Worm (Caenorhabditis elegans) whole organism, L4 larva: ENCODE measurements around the gene Y22D7AL.1.
A peak's percentile ranks its signal among the peaks of the same experiment; 100 is the strongest.

Experiments used
- D1046.2 ChIP-seq: fragments of 200-800 bp; sonication (Bioruptor generic); IDR thresholded peaks from 2 replicates; pipeline ENCODE4 v1.3.6; 2022; ENCODE audit warnings: missing genetic modification characterization, missing compliant biosample characterization
- F10B5.3 ChIP-seq: sonication (generic microtip); optimal IDR thresholded peaks from 2 replicates; lab custom pipeline; 2016; ENCODE audit warnings: mild to moderate bottlenecking, missing genetic modification characterization, missing compliant biosample characterization
- F44E2.7 ChIP-seq: fragments of 200-800 bp; sonication (Bioruptor generic); IDR thresholded peaks from 2 replicates; pipeline ENCODE4 v2.1.2; 2022; ENCODE audit warnings: missing genetic modification characterization, missing compliant biosample characterization
- T20F7.1 ChIP-seq: fragments of 200-800 bp; sonication (Bioruptor generic); optimal IDR thresholded peaks from 2 replicates; lab custom pipeline; 2018; ENCODE audit warnings: mild to moderate bottlenecking, missing genetic modification characterization, missing compliant biosample characterization
- T26A8.4 ChIP-seq: fragments of 200-800 bp; sonication (Bioruptor generic); IDR thresholded peaks from 2 replicates; pipeline ENCODE4 v1.3.6; 2022; ENCODE audit warnings: missing genetic modification characterization, missing compliant biosample characterization
- Y105C5A.15 ChIP-seq: fragments of 200-800 bp; sonication (Bioruptor generic); IDR thresholded peaks from 2 replicates; pipeline ENCODE4 v1.3.6; 2022; ENCODE audit warnings: missing genetic modification characterization, missing compliant biosample characterization
- Y75B8A.6 ChIP-seq: fragments of 200-800 bp; sonication (Bioruptor generic); IDR thresholded peaks from 2 replicates; pipeline ENCODE4 v1.3.6; 2022; ENCODE audit warnings: missing genetic modification reagents, missing genetic modification characterization, missing compliant biosample characterization
- ZK546.5 ChIP-seq, 2 experiments: sonication (generic microtip); optimal IDR thresholded peaks; 2 replicates each; lab custom pipeline; 2017; ENCODE audit warnings: missing biosample characterization in 2 of 2, missing genetic modification characterization in 2 of 2
- aly-2 ChIP-seq: sonication (generic microtip); optimal IDR thresholded peaks from 2 replicates; lab custom pipeline; 2018; ENCODE audit warnings: missing biosample characterization, missing genetic modification characterization
- arid-1 ChIP-seq: fragments of 200-800 bp; sonication (Bioruptor generic); conservative IDR thresholded peaks from 2 replicates; pipeline ENCODE4 v1.3.6; 2022; ENCODE audit warnings: missing genetic modification reagents, missing genetic modification characterization, missing compliant biosample characterization
- ceh-32 ChIP-seq: sonication (generic microtip); optimal IDR thresholded peaks from 2 replicates; lab custom pipeline; 2016; ENCODE audit warnings: mild to moderate bottlenecking, missing genetic modification characterization, missing compliant biosample characterization; ENCODE audit not compliant: poor library complexity
- cey-2 ChIP-seq: sonication (generic microtip); optimal IDR thresholded peaks from 3 replicates; lab custom pipeline; 2017; ENCODE audit warnings: missing genetic modification characterization, mild to moderate bottlenecking, missing compliant biosample characterization, antibody characterized with exemption, borderline replicate concordance; ENCODE audit not compliant: insufficient read depth
- daf-16 ChIP-seq, 3 experiments: sonication (generic microtip); optimal IDR thresholded peaks; 2 replicates each; lab custom pipeline; 2016 to 2017; ENCODE audit warnings: missing genetic modification characterization in 3 of 3, missing genetic modification reagents in 3 of 3, mild to moderate bottlenecking in 2 of 3, missing compliant biosample characterization in 2 of 3, missing biosample characterization in 1 of 3, moderate library complexity in 1 of 3
- dmd-8 ChIP-seq: fragments of 200-800 bp; sonication (Bioruptor generic); IDR thresholded peaks from 2 replicates; pipeline ENCODE4 v1.3.6; 2022; ENCODE audit warnings: missing genetic modification characterization, missing compliant biosample characterization
- dve-1 ChIP-seq: sonication (generic microtip); optimal IDR thresholded peaks from 2 replicates; lab custom pipeline; 2017; ENCODE audit warnings: antibody characterized with exemption, mild to moderate bottlenecking, missing genetic modification characterization, missing compliant biosample characterization; ENCODE audit not compliant: insufficient read depth
- egl-27 ChIP-seq: sonication (generic microtip); optimal IDR thresholded peaks from 3 replicates; lab custom pipeline; 2017; ENCODE audit warnings: missing biosample characterization, missing genetic modification reagents, missing genetic modification characterization
- egl-43 ChIP-seq: fragments of 200-800 bp; sonication (Bioruptor generic); IDR thresholded peaks from 2 replicates; pipeline ENCODE4 v1.3.6; 2022; ENCODE audit warnings: missing genetic modification reagents, missing genetic modification characterization, missing compliant biosample characterization
- fos-1 ChIP-seq: fragments of 150-350 bp; optimal IDR thresholded peaks from 2 replicates; lab custom pipeline; 2014; ENCODE audit warnings: missing biosample characterization, missing genetic modification characterization
- hif-1 ChIP-seq, 2 experiments: sonication (generic microtip); optimal IDR thresholded peaks; 2 replicates each; lab custom pipeline; 2016 to 2017; ENCODE audit warnings: missing compliant biosample characterization in 2 of 2, missing genetic modification characterization in 2 of 2, missing genetic modification reagents in 2 of 2, missing genotype in 2 of 2, mild to moderate bottlenecking in 1 of 2
- hlh-30 ChIP-seq: sonication (generic microtip); optimal IDR thresholded peaks from 2 replicates; lab custom pipeline; 2017; ENCODE audit warnings: antibody characterized with exemption, mild to moderate bottlenecking, missing genetic modification characterization, missing compliant biosample characterization; ENCODE audit not compliant: insufficient read depth
- lin-38 ChIP-seq: fragments of 200-800 bp; sonication (Bioruptor generic); IDR thresholded peaks from 2 replicates; pipeline ENCODE4 v1.3.6; 2022; ENCODE audit warnings: missing genetic modification reagents, missing genetic modification characterization, missing compliant biosample characterization
- lir-3 ChIP-seq: sonication (generic microtip); optimal IDR thresholded peaks from 2 replicates; lab custom pipeline; 2016; ENCODE audit warnings: mild to moderate bottlenecking, missing genetic modification characterization, missing compliant biosample characterization
- mes-2 ChIP-seq: sonication (generic microtip); optimal IDR thresholded peaks from 2 replicates; lab custom pipeline; 2016; ENCODE audit warnings: missing genotype, mild to moderate bottlenecking, missing genetic modification characterization, missing compliant biosample characterization; ENCODE audit not compliant: poor library complexity, severe bottlenecking
- mxl-2 ChIP-seq: fragments of 200-800 bp; sonication (Bioruptor generic); conservative IDR thresholded peaks from 2 replicates; pipeline ENCODE4 v1.3.6; 2022; ENCODE audit warnings: missing genetic modification reagents, missing genetic modification characterization, missing compliant biosample characterization
- mxl-3 ChIP-seq: fragments of 200-800 bp; sonication (Bioruptor generic); optimal IDR thresholded peaks from 2 replicates; lab custom pipeline; 2018; ENCODE audit warnings: mild to moderate bottlenecking, missing genetic modification characterization, missing compliant biosample characterization
- nhr-10 ChIP-seq: fragments of 150-350 bp; optimal IDR thresholded peaks from 2 replicates; lab custom pipeline; 2014; ENCODE audit warnings: missing biosample characterization, missing genetic modification characterization
- nhr-11 ChIP-seq: fragments of 150-350 bp; optimal IDR thresholded peaks from 2 replicates; lab custom pipeline; 2014; ENCODE audit warnings: missing biosample characterization, missing genetic modification characterization
- nhr-111 ChIP-seq: fragments of 200-800 bp; sonication (Bioruptor generic); optimal IDR thresholded peaks from 2 replicates; lab custom pipeline; 2018; ENCODE audit warnings: mild to moderate bottlenecking, missing genetic modification characterization, missing compliant biosample characterization
- nhr-237 ChIP-seq: sonication (generic microtip); optimal IDR thresholded peaks from 2 replicates; lab custom pipeline; 2017; ENCODE audit warnings: missing biosample characterization, missing genetic modification characterization
- nhr-42 ChIP-seq: fragments of 200-800 bp; sonication (Bioruptor generic); IDR thresholded peaks from 2 replicates; pipeline ENCODE4 v1.3.6; 2022; ENCODE audit warnings: missing genetic modification characterization, missing compliant biosample characterization
- nhr-48 ChIP-seq: sonication (generic microtip); optimal IDR thresholded peaks from 2 replicates; lab custom pipeline; 2016; ENCODE audit warnings: mild to moderate bottlenecking, missing genetic modification characterization, missing compliant biosample characterization
- nhr-6 ChIP-seq: fragments of 150-350 bp; optimal IDR thresholded peaks from 2 replicates; lab custom pipeline; 2014; ENCODE audit warnings: missing biosample characterization, missing genetic modification characterization
- pha-4 ChIP-seq, 2 experiments: fragments of 150-350 bp in 1 of 2; fragments of 200-800 bp in 1 of 2; sonication (Bioruptor generic) in 1 of 2; IDR thresholded peaks in 1 of 2; optimal IDR thresholded peaks in 1 of 2; 2 replicates each; pipeline versions ENCODE4 v1.3.6 to Lab custom; 2014 to 2022; ENCODE audit warnings: missing genetic modification characterization in 2 of 2, missing genetic modification reagents in 2 of 2, missing biosample characterization in 1 of 2, missing compliant biosample characterization in 1 of 2
- pqm-1 ChIP-seq: sonication (generic microtip); optimal IDR thresholded peaks from 2 replicates; lab custom pipeline; 2017; ENCODE audit warnings: missing biosample characterization, missing genetic modification characterization
- saeg-2 ChIP-seq: fragments of 200-800 bp; sonication (Bioruptor generic); IDR thresholded peaks from 2 replicates; pipeline ENCODE4 v1.3.6; 2022; ENCODE audit warnings: missing genetic modification reagents, missing genetic modification characterization, missing compliant biosample characterization
- sdz-12 ChIP-seq: fragments of 200-800 bp; sonication (Bioruptor generic); optimal IDR thresholded peaks from 2 replicates; lab custom pipeline; 2018; ENCODE audit warnings: mild to moderate bottlenecking, missing genetic modification characterization, missing compliant biosample characterization
- set-16 ChIP-seq: fragments of 200-800 bp; sonication (Bioruptor generic); IDR thresholded peaks from 2 replicates; pipeline ENCODE4 v1.3.6; 2022; ENCODE audit warnings: missing genetic modification reagents, missing genetic modification characterization, missing compliant biosample characterization
- spr-1 ChIP-seq: sonication (generic microtip); optimal IDR thresholded peaks from 2 replicates; lab custom pipeline; 2016; ENCODE audit warnings: mild to moderate bottlenecking, missing genetic modification characterization, missing compliant biosample characterization
- tag-97 ChIP-seq: fragments of 200-800 bp; sonication (Bioruptor generic); IDR thresholded peaks from 2 replicates; pipeline ENCODE4 v1.3.6; 2022; ENCODE audit warnings: missing genetic modification characterization, missing compliant biosample characterization
- unc-39 ChIP-seq: sonication (generic microtip); optimal IDR thresholded peaks from 2 replicates; lab custom pipeline; 2017; ENCODE audit warnings: missing biosample characterization, missing genetic modification characterization
- unc-62 ChIP-seq, 3 experiments: fragments of 150-350 bp in 1 of 3; sonication (generic microtip); optimal IDR thresholded peaks in 2 of 3; peaks in 1 of 3; 1 replicate in 1 of 3; 2 replicates in 2 of 3; lab custom pipeline; 2014 to 2017; ENCODE audit warnings: missing biosample characterization in 3 of 3, missing genetic modification characterization in 3 of 3, missing genetic modification reagents in 3 of 3, missing genotype in 1 of 3
- zip-11 ChIP-seq: fragments of 200-800 bp; sonication (Bioruptor generic); IDR thresholded peaks from 2 replicates; pipeline ENCODE4 v1.3.6; 2022; ENCODE audit warnings: missing genetic modification characterization, missing compliant biosample characterization

Gene Y22D7AL.1

DNA sequence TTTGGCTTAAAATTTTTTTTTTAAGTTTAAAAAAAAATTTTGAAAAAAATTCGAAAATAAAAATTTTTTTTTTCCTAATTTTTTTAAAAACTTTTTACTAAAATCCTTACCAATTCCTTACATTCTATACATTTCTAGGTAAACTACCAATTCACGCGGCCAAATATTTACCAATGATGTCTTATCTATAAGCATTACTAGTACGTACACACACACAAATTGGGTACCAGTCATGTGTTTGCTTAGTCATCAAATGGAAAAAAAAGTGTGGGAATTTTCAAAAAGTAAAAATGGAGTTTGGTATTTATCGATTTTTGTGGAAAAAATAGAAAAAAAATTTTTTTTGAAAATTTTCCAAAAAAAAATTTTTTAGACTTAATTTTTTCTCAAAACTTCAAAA, 24.3 kb downstream of the Y22D7AL.1 start, which contains the start of gene Y22D7AR.6:
Y22D7AR.6 (minus strand) TSS at position 134 of the 400 bp plus-strand sequence.
- no peak for TF ChIP-seq D1046.2
- TF ChIP-seq daf-16 (GFP tag; optimal IDR thresholded peaks at IDR 0.05; lab: Kevin White, UChicago) = no peak
- TF ChIP-seq daf-16 (tag; optimal IDR thresholded peaks at IDR 0.05; lab: Kevin White, UChicago) = peak; percentile 83
- TF ChIP-seq nhr-6 (tag; lab: Kevin White, UChicago) = peak; percentile 1
- no peak for TF ChIP-seq mxl-3 (GFP tag; lab: Kevin White, UChicago)
- TF ChIP-seq dve-1 (tag; lab: Kevin White, UChicago) = peak; percentile 43
- TF ChIP-seq hlh-30 (tag; lab: Kevin White, UChicago) = peak; percentile 34

- no peak for TF ChIP-seq zip-11 (GFP tag; lab: Robert Waterston, UW)
- TF ChIP-seq unc-62 (GFP tag; optimal IDR thresholded peaks at IDR 0.05 in 1 of 2; lab: Kevin White, UChicago) = peak in 1 of 2 experiments; percentile 55
- no peak for TF ChIP-seq unc-62 (tag; optimal IDR thresholded peaks at IDR 0.05; lab: Kevin White, UChicago)
- TF ChIP-seq, all 104 proteins: peak for 1
Measured at ce11 chrIII:1678671-1679070, 26.4 kb downstream of the Y22D7AL.1 start.

DNA sequence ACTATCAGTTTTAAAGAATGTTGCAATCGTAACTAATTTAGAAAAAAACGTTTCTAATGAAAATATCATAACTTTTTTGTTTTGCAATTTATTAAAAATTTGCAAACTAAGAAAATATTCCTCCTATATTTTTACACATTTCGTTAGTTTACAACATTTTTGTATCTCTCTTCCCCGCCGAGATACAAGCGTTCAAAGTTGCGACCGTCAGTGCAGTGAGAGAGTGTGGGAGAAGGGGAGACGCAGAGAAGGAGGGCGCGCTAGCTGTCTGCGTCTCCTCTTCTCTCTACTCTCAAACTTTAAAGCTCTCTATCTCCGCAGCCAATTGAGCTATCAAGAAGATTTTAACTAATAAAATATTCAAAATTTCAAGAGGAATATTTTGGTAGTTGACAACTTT, 28.1 kb downstream of the Y22D7AL.1 start:
- TF ChIP-seq Y105C5A.15 (GFP tag; lab: Robert Waterston, UW) (no peak), unc-62 (GFP tag; optimal IDR thresholded peaks at IDR 0.05 in 1 of 2; lab: Kevin White, UChicago) (peak in 1 of 2 experiments; percentile 62), unc-62 (tag; optimal IDR thresholded peaks at IDR 0.05; lab: Kevin White, UChicago) (no peak), egl-27 (no peak)

- no peak for TF ChIP-seq unc-39 (tag; lab: Kevin White, UChicago)
- no peak for TF ChIP-seq lir-3 (tag; lab: Kevin White, UChicago)
- TF ChIP-seq D1046.2 = no peak
- no peak for TF ChIP-seq hif-1 (tag; optimal IDR thresholded peaks at IDR 0.05; lab: Kevin White, UChicago)
- TF ChIP-seq fos-1 (tag; lab: Kevin White, UChicago) = no peak
- no peak for TF ChIP-seq nhr-237 (tag; lab: Kevin White, UChicago)
- no peak for TF ChIP-seq tag-97 (GFP tag; lab: Robert Waterston, UW)
- TF ChIP-seq cey-2 (tag; lab: Kevin White, UChicago) = no peak
- TF ChIP-seq F10B5.3 (tag; lab: Kevin White, UChicago) = no peak
- TF ChIP-seq mxl-3 (GFP tag; lab: Kevin White, UChicago) = peak; percentile 73
- TF ChIP-seq arid-1 (GFP tag; lab: Robert Waterston, UW) = no peak
- TF ChIP-seq nhr-6 (tag; lab: Kevin White, UChicago) = peak; percentile 68
- peak; percentile 53 for TF ChIP-seq nhr-11 (tag; lab: Kevin White, UChicago)
- TF ChIP-seq sdz-12 (GFP tag; lab: Kevin White, UChicago) = no peak
- TF ChIP-seq ZK546.5 (tag; optimal IDR thresholded peaks at IDR 0.05; lab: Kevin White, UChicago) = no peak
- TF ChIP-seq nhr-42 (GFP tag; lab: Robert Waterston, UW) = 0 out of 2 replicates have a peak, but pooled peaks have one; percentile 54
- no peak for TF ChIP-seq lin-38 (GFP tag; lab: Robert Waterston, UW)
- TF ChIP-seq Y75B8A.6 (GFP tag; lab: Robert Waterston, UW) = no peak
- TF ChIP-seq mes-2 (tag; lab: Kevin White, UChicago) = peak; percentile 62
- peak; percentile 83 for TF ChIP-seq pqm-1 (tag; lab: Kevin White, UChicago)
- TF ChIP-seq egl-43 (GFP tag; lab: Robert Waterston, UW) = no peak
- TF ChIP-seq pha-4 (GFP tag; IDR thresholded peaks at IDR 0.05; lab: Robert Waterston, UW) = no peak
- TF ChIP-seq pha-4 (tag; optimal IDR thresholded peaks at IDR 0.05; lab: Kevin White, UChicago) = no peak
- peak; percentile 34; the same call in 1 of the 2 replicates for TF ChIP-seq saeg-2 (GFP tag; lab: Robert Waterston, UW)
- no peak for TF ChIP-seq nhr-111 (GFP tag; lab: Kevin White, UChicago)
- TF ChIP-seq aly-2 (tag; lab: Kevin White, UChicago) = no peak
- peak; percentile 4 for TF ChIP-seq nhr-10
- no peak for TF ChIP-seq mxl-2 (GFP tag; lab: Robert Waterston, UW)
- 0 out of 2 replicates have a peak, but pooled peaks have one; percentile 21 for TF ChIP-seq set-16 (GFP tag; lab: Robert Waterston, UW)
- TF ChIP-seq ceh-32 (tag; lab: Kevin White, UChicago) = no peak
- TF ChIP-seq dmd-8 = no peak
- no peak for TF ChIP-seq T20F7.1 (GFP tag; lab: Kevin White, UChicago)
- TF ChIP-seq F44E2.7 (GFP tag; lab: Robert Waterston, UW) = no peak
- TF ChIP-seq T26A8.4 (GFP tag; lab: Robert Waterston, UW) = 0 out of 2 replicates have a peak, but pooled peaks have one; percentile 16
- peak; percentile 68 for TF ChIP-seq nhr-48 (tag; lab: Kevin White, UChicago)
- no peak for TF ChIP-seq spr-1 (tag; lab: Kevin White, UChicago)
Measured at ce11 chrIII:1680996-1681395, 28.7 kb downstream of the Y22D7AL.1 start.
